Worm (Caenorhabditis elegans) whole organism, mixed stage, embryonic: ENCODE data around the gene srh-297.

Experiments used
- blmp-1 ChIP-seq: fragments of 150-350 bp; optimal IDR thresholded peaks from 2 replicates; lab custom pipeline; 2014; ENCODE audit warnings: missing biosample characterization, missing genetic modification characterization
- ceh-39 ChIP-seq: fragments of 150-350 bp; optimal IDR thresholded peaks from 2 replicates; lab custom pipeline; 2014; ENCODE audit warnings: missing biosample characterization, missing genetic modification characterization
- ceh-43 ChIP-seq: fragments of 200-800 bp; sonication (Bioruptor generic); optimal IDR thresholded peaks from 2 replicates; lab custom pipeline; 2018; ENCODE audit warnings: mild to moderate bottlenecking, missing genetic modification characterization, moderate library complexity, missing compliant biosample characterization
- drap-1 ChIP-seq: fragments of 200-800 bp; sonication (Bioruptor generic); optimal IDR thresholded peaks from 3 replicates; lab custom pipeline; 2018; ENCODE audit warnings: mild to moderate bottlenecking, missing genetic modification characterization, missing compliant biosample characterization
- flh-1 ChIP-seq: fragments of 200-800 bp; sonication (Bioruptor generic); optimal IDR thresholded peaks from 2 replicates; lab custom pipeline; 2018; ENCODE audit warnings: mild to moderate bottlenecking, missing genetic modification characterization, moderate library complexity, missing compliant biosample characterization
- hlh-1 ChIP-seq: fragments of 150-350 bp; optimal IDR thresholded peaks from 2 replicates; lab custom pipeline; 2014; ENCODE audit warnings: missing biosample characterization, missing genetic modification reagents, missing genetic modification characterization
- lin-13 ChIP-seq: fragments of 150-350 bp; optimal IDR thresholded peaks from 2 replicates; lab custom pipeline; 2014; ENCODE audit warnings: missing biosample characterization, missing genetic modification characterization
- lsy-2 ChIP-seq: fragments of 150-350 bp; optimal IDR thresholded peaks from 2 replicates; lab custom pipeline; 2014; ENCODE audit warnings: missing biosample characterization, missing genetic modification characterization
- nhr-12 ChIP-seq: fragments of 150-350 bp; optimal IDR thresholded peaks from 2 replicates; lab custom pipeline; 2014; ENCODE audit warnings: missing biosample characterization, missing genetic modification characterization
- nhr-237 ChIP-seq: fragments of 150-350 bp; optimal IDR thresholded peaks from 2 replicates; lab custom pipeline; 2014; ENCODE audit warnings: missing biosample characterization, missing genetic modification characterization
- nhr-28 ChIP-seq: fragments of 150-350 bp; optimal IDR thresholded peaks from 2 replicates; lab custom pipeline; 2014; ENCODE audit warnings: missing biosample characterization, missing genetic modification characterization
- snpc-4 ChIP-seq: fragments of 150-350 bp; optimal IDR thresholded peaks from 2 replicates; lab custom pipeline; 2014; ENCODE audit warnings: missing biosample characterization, missing genetic modification characterization
- unc-62 ChIP-seq: fragments of 150-350 bp; optimal IDR thresholded peaks from 2 replicates; lab custom pipeline; 2014; ENCODE audit warnings: missing biosample characterization, missing genetic modification reagents, missing genetic modification characterization
- ztf-11 ChIP-seq: fragments of 150-350 bp; optimal IDR thresholded peaks from 2 replicates; lab custom pipeline; 2014; ENCODE audit warnings: missing biosample characterization, missing genetic modification characterization

DNA sequence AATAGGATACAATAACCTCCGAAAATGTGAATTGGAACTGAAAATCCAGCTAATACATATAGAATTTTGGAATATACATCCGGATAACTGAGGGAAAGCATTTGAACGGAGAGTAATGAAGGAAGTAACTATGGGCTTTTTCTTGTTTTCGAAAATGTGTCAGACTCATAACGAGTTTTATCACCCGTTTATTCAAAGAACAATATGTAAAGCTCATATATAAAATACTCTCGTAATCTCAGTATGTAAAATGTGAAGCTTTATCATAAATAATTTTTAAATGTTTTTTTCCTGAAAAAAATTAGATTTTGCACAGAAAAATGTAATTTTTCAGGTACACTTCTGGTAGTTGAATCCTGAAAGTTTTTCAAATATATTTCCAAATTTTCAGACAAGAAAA lies at the start of gene srh-297:
- TF ChIP-seq ceh-39 (tag; lab: Kevin White, UChicago) (no peak), unc-62 (GFP tag; lab: Kevin White, UChicago) (no peak), lsy-2 (tag; lab: Kevin White, UChicago) (no peak), ztf-11 (tag; lab: Kevin White, UChicago) (no peak), lin-13 (tag; lab: Kevin White, UChicago) (no peak), drap-1 (no peak), ceh-43 (GFP tag; lab: Kevin White, UChicago) (no peak), nhr-28 (tag; lab: Kevin White, UChicago) (no peak), blmp-1 (tag; lab: Kevin White, UChicago) (no peak), nhr-12 (tag; lab: Kevin White, UChicago) (no peak), snpc-4 (no peak), nhr-237 (tag; lab: Kevin White, UChicago) (no peak), flh-1 (GFP tag; lab: Kevin White, UChicago) (no peak), hlh-1 (tag; lab: Kevin White, UChicago) (no peak)
